Worm (Caenorhabditis elegans): ENCODE data around the gene C18E9.9.

Gene C18E9.9

DNA sequence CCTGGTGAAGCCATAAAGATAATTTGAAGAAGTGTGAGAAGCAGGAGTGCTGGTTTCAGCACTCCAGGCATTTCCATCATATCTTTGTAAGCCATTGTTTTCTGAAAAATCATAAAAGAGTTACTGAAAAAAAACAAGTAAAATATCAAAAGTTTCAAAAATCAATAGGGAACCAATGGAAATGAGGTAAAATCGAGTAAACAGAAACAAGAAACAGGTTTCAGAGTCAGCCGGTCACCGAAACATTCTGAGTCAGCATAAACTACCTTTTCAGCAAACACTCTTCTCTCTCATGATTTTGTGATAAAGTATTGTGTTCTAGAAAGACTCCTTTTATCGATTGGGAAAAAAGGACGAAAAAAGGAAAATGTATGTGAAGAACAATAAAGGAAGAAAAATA is at the start of gene C18E9.9:
C18E9.9 (minus strand) TSS at position 101 of the 400 bp plus-strand sequence.
- no peak for TF ChIP-seq ceh-83 (GFP tag; optimal IDR thresholded peaks at IDR 0.05)
- TF ChIP-seq nhr-12 (tag; optimal IDR thresholded peaks at IDR 0.05), result no peak
- no peak for TF ChIP-seq bed-3 (GFP tag; optimal IDR thresholded peaks at IDR 0.05)
- TF ChIP-seq sem-2 (GFP tag; optimal IDR thresholded peaks at IDR 0.05), result no peak
- no peak for TF ChIP-seq nhr-237 (tag; optimal IDR thresholded peaks at IDR 0.05)
- TF ChIP-seq cnd-1 (tag; optimal IDR thresholded peaks at IDR 0.05), result no peak
- no peak for TF ChIP-seq mep-1 (tag; optimal IDR thresholded peaks at IDR 0.05)
- TF ChIP-seq flh-1 (GFP tag; optimal IDR thresholded peaks at IDR 0.05), result no peak
- no peak for TF ChIP-seq unc-62 (GFP tag; optimal IDR thresholded peaks at IDR 0.05)
- TF ChIP-seq blmp-1 (tag; optimal IDR thresholded peaks at IDR 0.05), result no peak
- no peak for TF ChIP-seq M03D4.4 (tag; optimal IDR thresholded peaks at IDR 0.05)
- no peak for TF ChIP-seq lin-13 (tag; optimal IDR thresholded peaks at IDR 0.05)
- no peak for TF ChIP-seq lin-32 (GFP tag; optimal IDR thresholded peaks at IDR 0.05)
- no peak for TF ChIP-seq elt-1 (tag; optimal IDR thresholded peaks at IDR 0.05; ENCODE audit: borderline replicate concordance, insufficient read depth)
- no peak for TF ChIP-seq hlh-1 (tag; optimal IDR thresholded peaks at IDR 0.05)
- no peak for TF ChIP-seq pha-4 (tag; optimal IDR thresholded peaks at IDR 0.05)
- TF ChIP-seq nhr-2 (tag; optimal IDR thresholded peaks at IDR 0.05), result no peak
- no peak for TF ChIP-seq unc-120 (tag; optimal IDR thresholded peaks at IDR 0.05; ENCODE audit: poor library complexity, severe bottlenecking)

ce11 chrII:9038736-9039135 is 49.4 kb upstream of the C18E9.9 start:
- TF ChIP-seq zip-8 (tag; optimal IDR thresholded peaks at IDR 0.05), result no peak
- no peak for TF ChIP-seq elt-1 (tag; optimal IDR thresholded peaks at IDR 0.05; ENCODE audit: borderline replicate concordance, insufficient read depth)
- TF ChIP-seq nhr-28 (tag; optimal IDR thresholded peaks at IDR 0.05), result no peak
- TF ChIP-seq lin-13 (tag; optimal IDR thresholded peaks at IDR 0.05), result no peak
- TF ChIP-seq M03D4.4 (tag; optimal IDR thresholded peaks at IDR 0.05), result no peak
- TF ChIP-seq sem-2 (GFP tag; optimal IDR thresholded peaks at IDR 0.05), result no peak
- TF ChIP-seq mep-1 (tag; optimal IDR thresholded peaks at IDR 0.05), result no peak
- no peak for TF ChIP-seq snpc-4 (tag; optimal IDR thresholded peaks at IDR 0.05)

DNA sequence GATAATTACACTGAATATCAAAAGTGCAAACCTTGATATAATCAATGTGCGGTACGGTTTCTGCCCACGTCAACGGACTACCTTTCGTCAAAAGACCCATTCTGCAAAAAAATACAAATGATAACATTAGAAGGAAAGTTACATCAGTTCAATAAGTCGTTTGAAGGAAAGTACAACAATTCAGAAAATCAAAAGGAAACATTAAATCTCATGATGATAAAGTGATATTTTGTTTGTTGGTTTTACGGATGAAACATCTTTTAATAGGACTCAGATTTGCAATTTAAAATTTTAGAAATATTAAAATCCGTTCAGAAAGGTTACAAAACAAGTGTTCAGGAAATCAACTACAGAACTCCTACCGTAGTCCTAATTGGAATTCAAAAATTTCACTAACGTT is 48.9 kb upstream of the C18E9.9 start, which contains the start of gene gcs-1:
gcs-1 (minus strand) TSS at position 101 of the 400 bp plus-strand sequence.
- TF ChIP-seq ceh-39 (tag; optimal IDR thresholded peaks at IDR 0.05), result no peak
- TF ChIP-seq sem-2 (GFP tag; optimal IDR thresholded peaks at IDR 0.05), result no peak
- TF ChIP-seq mab-5 (tag; optimal IDR thresholded peaks at IDR 0.05), result no peak
- TF ChIP-seq pha-4 (tag; optimal IDR thresholded peaks at IDR 0.05), result no peak
- TF ChIP-seq ceh-83 (GFP tag; optimal IDR thresholded peaks at IDR 0.05), result no peak
- TF ChIP-seq drap-1 (GFP tag; optimal IDR thresholded peaks at IDR 0.05), result no peak
- TF ChIP-seq ham-2 (GFP tag; optimal IDR thresholded peaks at IDR 0.05), result no peak
- TF ChIP-seq snpc-4 (tag; optimal IDR thresholded peaks at IDR 0.05), result no peak

- no peak for TF ChIP-seq lin-32 (GFP tag; optimal IDR thresholded peaks at IDR 0.05)
- TF ChIP-seq flh-1 (GFP tag; optimal IDR thresholded peaks at IDR 0.05), result no peak
- TF ChIP-seq nhr-12 (tag; optimal IDR thresholded peaks at IDR 0.05), result no peak
- no peak for TF ChIP-seq lin-13 (tag; optimal IDR thresholded peaks at IDR 0.05)
- TF ChIP-seq elt-1 (tag; optimal IDR thresholded peaks at IDR 0.05; ENCODE audit: borderline replicate concordance, insufficient read depth), result no peak
- TF ChIP-seq nhr-28 (tag; optimal IDR thresholded peaks at IDR 0.05), result no peak
- TF ChIP-seq ces-1 (GFP tag; optimal IDR thresholded peaks at IDR 0.05), result no peak
These were observed 43.7 kb upstream of the C18E9.9 start for ce11 chrII:9033034-9033433.

- TF ChIP-seq nhr-12 (tag; optimal IDR thresholded peaks at IDR 0.05), result no peak
- TF ChIP-seq ceh-39 (tag; optimal IDR thresholded peaks at IDR 0.05), result no peak
These were observed 42.5 kb upstream of the C18E9.9 start for ce11 chrII:9031891-9032290.

- no peak for TF ChIP-seq ces-1 (GFP tag; optimal IDR thresholded peaks at IDR 0.05)
- no peak for TF ChIP-seq M03D4.4 (tag; optimal IDR thresholded peaks at IDR 0.05)
- no peak for TF ChIP-seq mep-1 (tag; optimal IDR thresholded peaks at IDR 0.05)
- TF ChIP-seq nhr-237 (tag; optimal IDR thresholded peaks at IDR 0.05), result no peak
- TF ChIP-seq nhr-2 (tag; optimal IDR thresholded peaks at IDR 0.05), result no peak
- TF ChIP-seq lsy-2 (tag; optimal IDR thresholded peaks at IDR 0.05), result no peak
- no peak for TF ChIP-seq lin-32 (GFP tag; optimal IDR thresholded peaks at IDR 0.05)
These were observed 39.9 kb upstream of the C18E9.9 start, which contains the start of gene F37B12.1 for ce11 chrII:9029218-9029672. Gene F37B12.1, minus strand, starts transcription at chrII:9029268.

- no peak for TF ChIP-seq ces-1 (GFP tag; optimal IDR thresholded peaks at IDR 0.05)
- no peak for TF ChIP-seq sem-2 (GFP tag; optimal IDR thresholded peaks at IDR 0.05)
- TF ChIP-seq hlh-1 (tag; optimal IDR thresholded peaks at IDR 0.05), result no peak
- TF ChIP-seq unc-120 (tag; optimal IDR thresholded peaks at IDR 0.05; ENCODE audit: poor library complexity, severe bottlenecking), result no peak
- no peak for TF ChIP-seq unc-62 (GFP tag; optimal IDR thresholded peaks at IDR 0.05)
- no peak for TF ChIP-seq ztf-11 (tag; optimal IDR thresholded peaks at IDR 0.05)
- no peak for TF ChIP-seq unc-39 (tag; optimal IDR thresholded peaks at IDR 0.05)
- no peak for TF ChIP-seq cnd-1 (tag; optimal IDR thresholded peaks at IDR 0.05)
- TF ChIP-seq ham-2 (GFP tag; optimal IDR thresholded peaks at IDR 0.05), result no peak
These were observed 38.8 kb upstream of the C18E9.9 start for ce11 chrII:9028096-9028495.
